Fruit fly (Drosophila melanogaster): ENCODE measurements around the gene ncd.

dm6 chr3R:29767236-29767635 is 39.7 kb downstream of the ncd start:
- no peak for TF ChIP-seq usp (GFP tag; optimal IDR thresholded peaks at IDR 0.05)
- TF ChIP-seq br (GFP tag; optimal IDR thresholded peaks at IDR 0.05), result no peak
- TF ChIP-seq lola (GFP tag; optimal IDR thresholded peaks at IDR 0.05), result no peak

All from whole organism, wandering third instar larva.